Worm (Caenorhabditis elegans): ENCODE data around the gene col-149.

col-149 gene

DNA sequence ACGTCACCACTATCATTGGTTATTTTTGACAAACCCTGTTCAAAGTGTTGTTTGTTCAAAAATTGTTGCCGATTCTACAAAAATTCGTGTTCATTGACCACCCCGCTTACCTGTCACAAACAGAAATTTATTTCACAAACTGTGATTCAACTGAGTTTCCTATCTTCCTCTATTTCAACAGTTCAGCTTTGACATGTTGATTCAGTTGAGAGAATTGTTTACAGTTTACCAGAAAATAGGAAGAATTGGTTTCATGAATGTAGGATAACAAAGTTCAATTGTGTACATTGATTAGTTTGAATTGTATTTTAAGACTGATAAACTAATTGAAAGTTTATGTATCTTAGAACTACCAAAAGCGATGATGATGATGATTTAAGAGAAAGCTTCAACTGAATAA is 47.1 kb downstream of the col-149 start:
- TF ChIP-seq hnd-1 (tag; optimal IDR thresholded peaks at IDR 0.05) (no peak), ceh-13 (GFP tag; optimal IDR thresholded peaks at IDR 0.05) (no peak), pes-1 (GFP tag; IDR thresholded peaks at IDR 0.05) (no peak), tbx-37 (GFP tag; conservative IDR thresholded peaks at IDR 0.05) (no peak), B0310.2 (tag; optimal IDR thresholded peaks at IDR 0.05) (no peak), F13C5.2 (tag; optimal IDR thresholded peaks at IDR 0.05) (no peak), ets-7 (tag; optimal IDR thresholded peaks at IDR 0.05) (no peak), ceh-36 (tag; optimal IDR thresholded peaks at IDR 0.05) (no peak)

DNA sequence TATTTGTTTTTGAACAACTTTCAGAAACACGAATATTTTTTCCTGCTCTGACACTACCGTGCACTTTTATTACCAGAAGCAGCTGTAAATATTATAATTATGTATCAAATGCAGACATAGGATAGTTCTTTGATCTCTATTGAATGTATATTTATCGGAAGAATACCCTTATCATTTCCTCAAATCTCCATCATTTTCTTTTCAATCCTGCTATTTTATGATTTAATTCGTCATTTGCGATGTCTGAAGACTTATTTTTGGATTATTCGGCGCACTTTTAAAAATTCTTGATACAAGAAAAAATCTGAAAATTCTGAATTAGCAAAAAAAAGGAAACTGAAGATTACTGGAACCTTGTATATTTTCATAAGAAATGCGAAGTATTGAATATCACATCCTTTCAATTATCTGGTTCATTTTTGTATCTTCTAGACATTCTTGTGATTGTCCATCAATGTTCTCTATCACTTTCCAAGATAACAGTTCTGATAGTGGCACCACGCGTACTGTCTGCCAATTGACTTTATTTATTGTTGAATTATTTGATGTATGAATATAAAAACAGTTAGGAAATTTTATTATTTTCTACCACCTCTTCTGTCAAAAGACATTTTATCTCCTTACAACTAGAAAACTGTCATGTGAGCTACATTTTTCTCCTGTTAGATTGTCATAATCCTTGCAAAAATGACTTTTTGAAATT is 48.5 kb downstream of the col-149 start:
- TF ChIP-seq flt-1 (GFP tag; IDR thresholded peaks at IDR 0.05) (no peak), hnd-1 (tag; optimal IDR thresholded peaks at IDR 0.05) (no peak), tbx-37 (GFP tag; conservative IDR thresholded peaks at IDR 0.05) (no peak), scrt-1 (GFP tag; IDR thresholded peaks at IDR 0.05) (no peak), ets-7 (tag; optimal IDR thresholded peaks at IDR 0.05) (no peak), tbx-11 (GFP tag; IDR thresholded peaks at IDR 0.05) (no peak), ama-1 (optimal IDR thresholded peaks at IDR 0.05) (no peak), sea-1 (GFP tag; conservative IDR thresholded peaks at IDR 0.05) (no peak), pes-1 (GFP tag; IDR thresholded peaks at IDR 0.05) (no peak), hmbx-1 (tag; optimal IDR thresholded peaks at IDR 0.05) (no peak), F13C5.2 (tag; optimal IDR thresholded peaks at IDR 0.05) (no peak), tra-4 (tag; optimal IDR thresholded peaks at IDR 0.05) (no peak), B0310.2 (tag; optimal IDR thresholded peaks at IDR 0.05) (no peak), hmg-4 (GFP tag; optimal IDR thresholded peaks at IDR 0.05) (no peak), ceh-36 (tag; optimal IDR thresholded peaks at IDR 0.05) (no peak), aly-1 (tag; optimal IDR thresholded peaks at IDR 0.05) (no peak), ceh-13 (GFP tag; optimal IDR thresholded peaks at IDR 0.05) (no peak)

DNA sequence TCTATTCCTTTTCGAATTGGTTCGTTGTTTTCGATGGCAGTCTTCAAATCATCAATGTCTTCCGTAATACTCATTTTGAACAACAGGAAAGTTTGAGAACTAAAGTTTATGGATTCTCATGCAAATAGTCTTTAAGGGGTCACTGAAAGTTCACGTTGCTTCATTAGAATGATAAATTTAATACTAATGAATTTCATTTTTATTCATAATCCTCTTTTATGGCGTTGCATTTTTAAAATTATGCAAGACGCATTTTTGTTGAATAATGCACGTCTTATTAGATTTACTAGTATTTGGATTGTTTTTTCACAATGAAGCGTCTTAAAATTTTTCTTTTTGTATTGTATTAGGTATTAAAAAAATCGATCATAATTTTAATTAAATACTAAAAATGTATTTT is 49.6 kb downstream of the col-149 start, which contains the start of gene C12D8.9:
TSS of gene C12D8.9 (minus strand) at position 101 of the 400 bp plus-strand sequence.
- TF ChIP-seq ets-7 (tag; optimal IDR thresholded peaks at IDR 0.05) (no peak), B0310.2 (tag; optimal IDR thresholded peaks at IDR 0.05) (no peak), tra-4 (tag; optimal IDR thresholded peaks at IDR 0.05) (no peak), flt-1 (GFP tag; IDR thresholded peaks at IDR 0.05) (no peak), pes-1 (GFP tag; IDR thresholded peaks at IDR 0.05) (no peak), sea-1 (GFP tag; conservative IDR thresholded peaks at IDR 0.05) (no peak), F13C5.2 (tag; optimal IDR thresholded peaks at IDR 0.05) (no peak), aly-1 (tag; optimal IDR thresholded peaks at IDR 0.05) (no peak), hmbx-1 (tag; optimal IDR thresholded peaks at IDR 0.05) (no peak), ceh-36 (tag; optimal IDR thresholded peaks at IDR 0.05) (no peak), hmg-4 (GFP tag; optimal IDR thresholded peaks at IDR 0.05) (no peak), ama-1 (optimal IDR thresholded peaks at IDR 0.05) (no peak), ceh-13 (GFP tag; optimal IDR thresholded peaks at IDR 0.05) (no peak), scrt-1 (GFP tag; IDR thresholded peaks at IDR 0.05) (no peak)
